Worm (Caenorhabditis elegans): ENCODE measurements around the gene F53C3.8.

Gene F53C3.8

DNA sequence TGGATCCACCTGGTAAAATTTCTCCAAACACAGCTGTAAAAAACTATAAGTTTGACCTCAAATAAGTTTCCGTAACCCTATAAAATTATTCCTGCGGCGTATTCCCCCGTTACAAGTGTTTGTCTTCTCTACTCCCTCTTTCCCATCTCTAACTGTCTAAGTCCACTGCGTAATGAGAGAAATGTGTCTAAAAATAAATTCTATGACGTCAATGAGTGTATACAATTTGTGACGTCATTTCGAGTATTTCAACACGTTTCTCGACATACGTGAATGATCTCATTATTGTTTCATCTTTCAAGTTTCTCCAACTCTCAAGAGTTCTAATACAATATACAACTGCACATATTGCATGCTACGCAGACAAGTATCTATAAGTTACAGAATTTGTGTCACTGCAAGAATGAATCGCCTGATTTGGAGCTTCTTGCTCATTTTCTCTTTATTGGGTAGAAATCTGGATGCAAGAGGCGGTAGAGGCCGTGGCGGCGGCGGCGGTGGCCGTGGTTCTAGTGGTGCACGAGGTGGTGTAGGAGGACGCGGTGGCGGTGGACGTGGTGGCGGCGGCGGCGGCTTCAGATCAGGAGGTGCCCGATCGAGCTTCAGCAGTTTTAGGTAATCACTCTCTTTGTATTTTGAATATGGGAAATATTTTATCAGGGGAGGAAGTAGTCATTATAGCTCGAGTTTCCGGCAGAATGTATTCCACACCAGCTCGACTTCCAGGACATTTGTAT, 6.7 kb downstream of the F53C3.8 start, which contains the start of gene F53C3.6:
F53C3.6 (plus strand) TSS at position 385 of the 737 bp plus-strand sequence.
- TF ChIP-seq nhr-28 (tag; optimal IDR thresholded peaks at IDR 0.05), result no peak
- TF ChIP-seq nfya-1 (tag; optimal IDR thresholded peaks at IDR 0.05; ENCODE audit: insufficient read depth), result peak; percentile 65
- TF ChIP-seq fkh-10 (GFP tag; optimal IDR thresholded peaks at IDR 0.05), result no peak
- peak; percentile 16 for TF ChIP-seq mdl-1 (tag; optimal IDR thresholded peaks at IDR 0.05)
- no peak for TF ChIP-seq ceh-9 (tag; optimal IDR thresholded peaks at IDR 0.05)
- TF ChIP-seq egl-27 (tag; optimal IDR thresholded peaks at IDR 0.05), result peak; percentile 40
- no peak for TF ChIP-seq nhr-23 (tag; optimal IDR thresholded peaks at IDR 0.05)
- no peak for TF ChIP-seq daf-12 (tag; optimal IDR thresholded peaks at IDR 0.05)
- TF ChIP-seq R02D3.7 (tag; optimal IDR thresholded peaks at IDR 0.05), result no peak
- peak; percentile 42 for TF ChIP-seq nhr-25 (tag; optimal IDR thresholded peaks at IDR 0.05)
- no peak for TF ChIP-seq elt-1 (tag; optimal IDR thresholded peaks at IDR 0.05)
- TF ChIP-seq ceh-16 (tag; optimal IDR thresholded peaks at IDR 0.05), result no peak
- TF ChIP-seq mml-1 (tag; optimal IDR thresholded peaks at IDR 0.05), result no peak
- peak; percentile 33 for TF ChIP-seq jun-1 (tag; optimal IDR thresholded peaks at IDR 0.05)
- TF ChIP-seq pqm-1 (tag; optimal IDR thresholded peaks at IDR 0.05), result peak; percentile 16
- TF ChIP-seq lsy-12 (tag; optimal IDR thresholded peaks at IDR 0.05), result no peak
- no peak for TF ChIP-seq nhr-237 (tag; optimal IDR thresholded peaks at IDR 0.05)
- TF ChIP-seq egl-5 (tag; optimal IDR thresholded peaks at IDR 0.05), result peak; percentile 52
- peak; percentile 44 for TF ChIP-seq elt-2 (tag; optimal IDR thresholded peaks at IDR 0.05)
- peak; percentile 37 for TF ChIP-seq ceh-28 (tag; optimal IDR thresholded peaks at IDR 0.05)
- no peak for TF ChIP-seq eor-1 (tag; optimal IDR thresholded peaks at IDR 0.05)
- TF ChIP-seq lin-39 (tag; optimal IDR thresholded peaks at IDR 0.05), result peak; percentile 4

DNA sequence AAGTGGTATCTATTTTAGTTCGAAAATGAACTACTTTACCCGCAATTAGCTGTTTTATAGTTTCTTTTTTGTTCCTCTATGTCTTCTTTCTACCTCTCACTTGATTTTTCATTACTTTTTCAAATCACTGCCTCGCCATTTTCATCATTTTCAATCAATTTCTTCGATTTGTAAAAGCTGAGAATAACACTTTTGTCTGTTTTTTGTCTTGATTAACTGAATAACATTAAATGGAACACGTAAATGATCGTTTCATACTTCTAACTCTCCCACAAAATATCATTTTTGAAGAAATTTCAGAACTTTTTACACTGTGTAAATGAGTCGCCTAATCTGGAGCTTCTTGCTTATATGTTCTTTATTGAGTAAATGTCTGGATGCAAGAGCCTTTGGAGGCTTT, 9.9 kb downstream of the F53C3.8 start, which contains the start of gene F53C3.4:
F53C3.4 (plus strand) TSS at position 301 of the 400 bp plus-strand sequence.
- TF ChIP-seq eor-1 (tag; optimal IDR thresholded peaks at IDR 0.05) (no peak), jun-1 (tag; optimal IDR thresholded peaks at IDR 0.05) (no peak), nhr-25 (tag; optimal IDR thresholded peaks at IDR 0.05) (no peak)

DNA sequence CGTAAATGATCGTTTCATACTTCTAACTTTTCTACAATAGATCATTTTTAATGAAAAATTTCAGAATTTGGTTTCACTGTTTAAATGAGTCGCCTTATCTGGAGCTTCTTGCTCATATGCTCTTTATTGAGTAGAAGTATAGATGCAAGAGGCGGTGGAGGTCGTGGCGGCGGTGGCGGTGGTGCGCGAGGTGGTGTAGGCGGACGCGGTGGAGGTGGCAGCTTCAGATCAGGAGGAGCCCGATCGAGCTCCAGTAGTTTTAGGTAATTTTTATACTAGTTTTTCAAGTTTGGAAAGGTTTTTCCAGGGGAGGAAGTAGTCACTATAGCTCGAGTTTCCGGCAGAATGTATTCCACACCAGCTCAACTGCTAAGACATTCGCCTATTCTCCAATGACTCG, 11.6 kb downstream of the F53C3.8 start, which contains the start of gene F53C3.3:
F53C3.3 (plus strand) TSS at position 59 of the 400 bp plus-strand sequence.
- TF ChIP-seq nhr-237 (tag; optimal IDR thresholded peaks at IDR 0.05), result no peak
- TF ChIP-seq elt-3 (tag; optimal IDR thresholded peaks at IDR 0.05), result no peak
- TF ChIP-seq fkh-2 (tag; optimal IDR thresholded peaks at IDR 0.05), result no peak
- TF ChIP-seq nhr-77 (tag; optimal IDR thresholded peaks at IDR 0.05), result no peak
- TF ChIP-seq lsy-12 (tag; optimal IDR thresholded peaks at IDR 0.05), result no peak
- TF ChIP-seq unc-39 (tag; optimal IDR thresholded peaks at IDR 0.05), result no peak
- no peak for TF ChIP-seq ztf-4 (tag; optimal IDR thresholded peaks at IDR 0.05)
- TF ChIP-seq ceh-9 (tag; optimal IDR thresholded peaks at IDR 0.05), result no peak
- no peak for TF ChIP-seq jun-1 (tag; optimal IDR thresholded peaks at IDR 0.05)
- TF ChIP-seq egl-5 (tag; optimal IDR thresholded peaks at IDR 0.05), result no peak
- TF ChIP-seq daf-12 (tag; optimal IDR thresholded peaks at IDR 0.05), result no peak

DNA sequence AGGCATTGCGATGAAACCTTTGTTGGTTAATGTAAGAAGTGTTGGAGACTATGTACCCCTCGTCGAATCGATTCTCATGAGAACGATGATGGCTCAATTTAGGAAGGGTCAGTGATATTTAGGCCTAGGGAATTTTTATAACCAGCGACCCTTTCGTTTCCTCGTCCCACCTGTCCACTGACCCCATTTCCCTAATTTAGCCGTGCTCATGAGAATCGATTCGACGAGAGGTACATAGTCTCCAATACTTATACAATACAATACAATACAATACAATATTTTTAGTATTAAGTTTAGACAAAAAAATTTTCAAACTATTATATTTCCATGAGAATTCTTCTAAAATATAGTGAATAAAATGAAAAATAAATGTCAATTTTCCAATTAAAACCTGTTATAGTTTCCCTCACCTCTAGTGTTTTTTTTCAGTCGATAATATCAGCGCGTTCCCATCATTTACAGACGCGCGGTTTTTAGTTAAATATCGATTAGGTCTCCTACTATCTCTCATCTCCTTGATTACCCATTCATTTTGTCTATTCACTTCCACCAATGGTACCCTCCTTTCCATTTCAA, 15.5 kb downstream of the F53C3.8 start, which contains the start of the genes F53C3.11 and fbxb-103:
F53C3.11 (minus strand) TSS at position 101 of the 576 bp plus-strand sequence.
fbxb-103 (plus strand) TSS at position 526 of the 576 bp plus-strand sequence.
- TF ChIP-seq elt-1 (tag; optimal IDR thresholded peaks at IDR 0.05) (no peak), ceh-9 (tag; optimal IDR thresholded peaks at IDR 0.05) (no peak), hmg-11 (tag; optimal IDR thresholded peaks at IDR 0.05) (no peak), egl-5 (tag; optimal IDR thresholded peaks at IDR 0.05) (no peak), fos-1 (tag; optimal IDR thresholded peaks at IDR 0.05) (no peak), pha-4 (tag; optimal IDR thresholded peaks at IDR 0.05) (no peak), nhr-67 (tag; optimal IDR thresholded peaks at IDR 0.05) (no peak), ztf-11 (tag; optimal IDR thresholded peaks at IDR 0.05) (no peak), aly-2 (tag; optimal IDR thresholded peaks at IDR 0.05) (no peak), lin-39 (tag; optimal IDR thresholded peaks at IDR 0.05) (no peak), jun-1 (tag; optimal IDR thresholded peaks at IDR 0.05) (no peak), mml-1 (tag; optimal IDR thresholded peaks at IDR 0.05) (no peak), ztf-4 (tag; optimal IDR thresholded peaks at IDR 0.05) (no peak), ceh-82 (tag; optimal IDR thresholded peaks at IDR 0.05) (no peak), skn-1 (tag; optimal IDR thresholded peaks at IDR 0.05) (no peak), ceh-28 (tag; optimal IDR thresholded peaks at IDR 0.05) (no peak), ZK546.5 (tag; optimal IDR thresholded peaks at IDR 0.05) (no peak), nhr-28 (tag; optimal IDR thresholded peaks at IDR 0.05) (no peak), unc-39 (tag; optimal IDR thresholded peaks at IDR 0.05) (no peak), zag-1 (tag; optimal IDR thresholded peaks at IDR 0.05) (no peak)

Measured in whole organism, L3 larva.